Worm (Caenorhabditis elegans) whole organism, L4/young adult: Measurements from ENCODE around the gene K11D12.6.

ENCODE experiments used
- W03F9.2 ChIP-seq: fragments of 150-350 bp; optimal IDR thresholded peaks from 2 replicates; lab custom pipeline; 2014; ENCODE audit warnings: missing biosample characterization, missing genetic modification characterization
- him-1 ChIP-seq: sonication (generic microtip); optimal IDR thresholded peaks from 2 replicates; lab custom pipeline; 2016; ENCODE audit warnings: missing genotype, missing genetic modification reagents, missing genetic modification characterization, missing compliant biosample characterization

- TF ChIP-seq him-1 (no peak), W03F9.2 (tag; lab: Kevin White, UChicago) (no peak)
These were observed 3.2 kb downstream of the K11D12.6 start for ce11 chrV:5031764-5032163.
